Worm (Caenorhabditis elegans) whole organism, L4/young adult: Measurements from ENCODE around the gene F14F9.2.

Source experiments
- W03F9.2 ChIP-seq: fragments of 150-350 bp; optimal IDR thresholded peaks from 2 replicates; lab custom pipeline; 2014; ENCODE audit warnings: missing biosample characterization, missing genetic modification characterization
- dao-5 ChIP-seq: sonication (generic microtip); optimal IDR thresholded peaks from 2 replicates; lab custom pipeline; 2016; ENCODE audit warnings: missing genotype, missing genetic modification characterization, moderate library complexity, missing compliant biosample characterization

ce11 chrV:5150880-5151279 is 6.2 kb downstream of the F14F9.2 start, which contains the start of gene srh-130:
- TF ChIP-seq W03F9.2 (tag; lab: Kevin White, UChicago) (no peak), dao-5 (tag; lab: Kevin White, UChicago) (no peak)
